Worm (Caenorhabditis elegans): ENCODE measurements around the gene col-139.

Gene col-139

DNA sequence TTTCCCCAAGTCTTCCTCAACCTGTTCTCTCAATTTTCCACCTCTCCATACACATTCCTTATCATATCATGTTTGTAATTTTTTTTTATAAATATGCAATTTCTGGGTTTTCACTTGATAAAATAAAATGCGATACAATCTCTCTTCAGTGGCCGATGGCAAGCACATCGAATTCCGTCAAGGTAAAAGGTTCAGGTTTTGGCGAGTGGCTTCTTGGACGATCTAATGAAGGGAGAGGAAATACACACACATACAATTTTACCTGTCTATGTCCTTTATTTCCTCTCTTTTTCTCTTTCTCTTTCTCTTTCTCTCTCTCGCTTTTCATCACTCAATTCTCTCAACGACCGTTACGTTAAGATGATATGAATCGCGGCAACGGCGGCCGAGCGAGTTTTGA is 2.3 kb downstream of the col-139 start:
- no peak for TF ChIP-seq fkh-10 (GFP tag; optimal IDR thresholded peaks at IDR 0.05)
- TF ChIP-seq F13H6.1 (tag; optimal IDR thresholded peaks at IDR 0.05), result no peak
- no peak for TF ChIP-seq nhr-11 (tag; optimal IDR thresholded peaks at IDR 0.05)
- TF ChIP-seq pax-1 (tag; optimal IDR thresholded peaks at IDR 0.05), result no peak
- no peak for TF ChIP-seq ceh-48 (tag; optimal IDR thresholded peaks at IDR 0.05)
- TF ChIP-seq K09A11.1 (tag; optimal IDR thresholded peaks at IDR 0.05; ENCODE audit: insufficient read depth), result no peak
- TF ChIP-seq zip-5 (tag; optimal IDR thresholded peaks at IDR 0.05), result no peak
- no peak for TF ChIP-seq hlh-15 (tag; optimal IDR thresholded peaks at IDR 0.05)
- TF ChIP-seq odd-2 (tag; optimal IDR thresholded peaks at IDR 0.05), result no peak
- TF ChIP-seq ama-1 (optimal IDR thresholded peaks at IDR 0.05), result no peak
- no peak for TF ChIP-seq mec-3 (tag; optimal IDR thresholded peaks at IDR 0.05; ENCODE audit: borderline replicate concordance)
- TF ChIP-seq hlh-8 (tag; optimal IDR thresholded peaks at IDR 0.05), result no peak
- no peak for TF ChIP-seq unc-86 (tag; optimal IDR thresholded peaks at IDR 0.05)

DNA sequence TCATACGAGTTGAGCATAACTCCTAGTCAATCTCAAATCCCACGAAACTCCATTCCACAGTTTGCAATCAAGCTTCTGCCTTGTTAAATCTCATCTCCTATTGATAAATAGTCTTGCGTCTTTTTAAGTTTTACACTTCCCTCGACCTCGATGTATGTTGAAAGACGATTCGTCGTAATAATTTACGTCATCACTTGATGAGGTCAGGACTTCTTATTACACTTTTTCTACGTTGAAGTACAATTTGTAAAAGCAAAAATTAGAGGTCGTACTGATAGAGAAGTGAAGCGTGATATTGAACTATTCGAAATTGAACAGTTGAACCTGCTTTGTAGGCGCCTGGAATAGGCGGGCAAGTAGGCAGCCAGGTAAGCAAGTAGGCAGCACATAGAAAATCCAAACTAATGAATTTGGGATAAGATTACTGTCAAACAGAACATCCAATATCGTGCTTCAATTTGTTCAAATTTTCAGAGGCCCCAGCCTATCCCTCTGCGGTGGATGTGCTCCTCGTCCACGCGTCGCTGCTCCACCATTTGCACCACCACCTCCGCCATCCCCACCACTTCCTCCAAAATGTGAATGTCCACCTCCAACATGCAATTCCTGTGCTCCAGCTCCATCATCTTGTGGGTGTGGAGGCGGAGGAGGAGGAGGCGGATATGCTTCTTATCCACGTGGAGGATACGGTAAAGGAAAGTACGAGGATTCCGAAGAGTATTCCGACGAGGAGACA is 4.0 kb downstream of the col-139 start:
- no peak for TF ChIP-seq K09A11.1 (tag; optimal IDR thresholded peaks at IDR 0.05; ENCODE audit: insufficient read depth)
- no peak for TF ChIP-seq odd-2 (tag; optimal IDR thresholded peaks at IDR 0.05)
- TF ChIP-seq pqm-1 (tag; optimal IDR thresholded peaks at IDR 0.05), result no peak
- no peak for TF ChIP-seq ahr-1 (tag; optimal IDR thresholded peaks at IDR 0.05)
- TF ChIP-seq pax-1 (tag; optimal IDR thresholded peaks at IDR 0.05), result no peak
- no peak for TF ChIP-seq K02D7.2 (tag; optimal IDR thresholded peaks at IDR 0.05)
- TF ChIP-seq pha-4 (tag; optimal IDR thresholded peaks at IDR 0.05), result no peak
- no peak for TF ChIP-seq ceh-45 (GFP tag; IDR thresholded peaks at IDR 0.05)
- TF ChIP-seq unc-3 (GFP tag; conservative IDR thresholded peaks at IDR 0.05), result no peak
- no peak for TF ChIP-seq unc-3 (tag; optimal IDR thresholded peaks at IDR 0.05)
- TF ChIP-seq lin-11 (tag; optimal IDR thresholded peaks at IDR 0.05), result no peak

DNA sequence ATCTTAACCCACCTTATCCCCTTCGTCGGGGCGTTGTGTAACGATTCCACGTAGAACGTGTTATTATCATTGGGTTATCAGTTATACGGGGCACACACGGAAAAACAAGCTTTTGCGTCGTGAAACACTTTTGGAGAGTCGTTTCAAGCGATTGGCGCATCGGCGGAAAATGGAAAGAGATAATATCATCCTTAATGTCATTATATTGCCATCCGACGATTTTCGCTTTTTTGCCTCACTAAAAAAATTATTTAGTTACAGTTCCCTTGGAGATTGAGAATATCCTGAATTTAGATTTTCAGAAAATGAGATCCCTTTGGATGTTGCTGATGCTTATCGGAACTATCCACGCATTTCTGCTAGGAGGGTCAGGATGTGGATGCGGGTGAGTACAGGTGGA is 5.2 kb downstream of the col-139 start, which contains the start of gene F41F3.8:
F41F3.8 (plus strand) TSS at position 301 of the 400 bp plus-strand sequence.
- TF ChIP-seq gmeb-2 (tag; optimal IDR thresholded peaks at IDR 0.05), result no peak
- TF ChIP-seq pha-4 (tag; optimal IDR thresholded peaks at IDR 0.05), result no peak
- no peak for TF ChIP-seq unc-86 (tag; optimal IDR thresholded peaks at IDR 0.05)
- no peak for TF ChIP-seq ceh-34 (tag; optimal IDR thresholded peaks at IDR 0.05)
- no peak for TF ChIP-seq ceh-48 (tag; optimal IDR thresholded peaks at IDR 0.05)
- no peak for TF ChIP-seq ceh-19 (GFP tag; optimal IDR thresholded peaks at IDR 0.05)
- TF ChIP-seq tbx-2 (tag; optimal IDR thresholded peaks at IDR 0.05), result no peak
- TF ChIP-seq syd-9 (tag; optimal IDR thresholded peaks at IDR 0.05), result no peak
- TF ChIP-seq hlh-8 (tag; optimal IDR thresholded peaks at IDR 0.05), result no peak
- TF ChIP-seq pax-1 (tag; optimal IDR thresholded peaks at IDR 0.05), result no peak

DNA sequence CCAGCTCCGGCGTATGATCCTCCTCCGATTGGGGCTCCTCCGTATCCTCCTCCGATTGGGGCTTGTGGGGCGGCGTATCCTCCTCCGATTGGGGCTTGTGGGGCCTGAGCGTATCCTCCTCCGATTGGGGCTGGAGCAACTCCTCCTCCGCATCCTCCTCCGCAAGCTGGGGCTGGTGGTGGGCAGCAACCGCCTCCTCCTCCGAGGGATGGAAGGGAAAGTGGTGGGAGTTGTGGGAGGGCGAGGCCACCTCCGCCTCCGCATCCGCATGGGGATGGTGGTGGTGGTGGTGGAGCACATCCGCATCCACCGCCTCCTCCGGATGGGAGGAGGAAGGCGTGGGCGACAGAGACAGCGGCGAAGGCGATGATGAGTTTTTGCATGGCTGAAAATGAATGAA is 5.9 kb downstream of the col-139 start, which contains the start of gene F41F3.3:
F41F3.3 (minus strand) TSS at position 383 of the 400 bp plus-strand sequence.
- TF ChIP-seq syd-9 (tag; optimal IDR thresholded peaks at IDR 0.05), result no peak
- TF ChIP-seq ceh-2 (tag; optimal IDR thresholded peaks at IDR 0.05), result peak; percentile 24
- TF ChIP-seq ceh-31 (tag; optimal IDR thresholded peaks at IDR 0.05), result peak; percentile 21
- TF ChIP-seq ceh-14 (tag; optimal IDR thresholded peaks at IDR 0.05), result peak; percentile 29
- no peak for TF ChIP-seq pqm-1 (tag; optimal IDR thresholded peaks at IDR 0.05)
- peak; percentile 15 for TF ChIP-seq K02D7.2 (tag; optimal IDR thresholded peaks at IDR 0.05)
- TF ChIP-seq ceh-22 (tag; optimal IDR thresholded peaks at IDR 0.05), result no peak
- TF ChIP-seq ceh-19 (GFP tag; optimal IDR thresholded peaks at IDR 0.05), result no peak
- TF ChIP-seq hlh-6 (tag; optimal IDR thresholded peaks at IDR 0.05), result no peak
- TF ChIP-seq ceh-30 (tag; optimal IDR thresholded peaks at IDR 0.05), result no peak
- no peak for TF ChIP-seq unc-3 (GFP tag; conservative IDR thresholded peaks at IDR 0.05)
- no peak for TF ChIP-seq unc-3 (tag; optimal IDR thresholded peaks at IDR 0.05)
- peak; percentile 50 for TF ChIP-seq ref-2 (tag; optimal IDR thresholded peaks at IDR 0.05)
- TF ChIP-seq dmd-4 (tag; optimal IDR thresholded peaks at IDR 0.05; ENCODE audit: borderline replicate concordance), result peak; percentile 25
- no peak for TF ChIP-seq ets-4 (tag; optimal IDR thresholded peaks at IDR 0.05)
- TF ChIP-seq F13H6.1 (tag; optimal IDR thresholded peaks at IDR 0.05), result peak; percentile 49
- TF ChIP-seq madf-2 (tag; optimal IDR thresholded peaks at IDR 0.05), result peak; percentile 42
- TF ChIP-seq pros-1 (tag; optimal IDR thresholded peaks at IDR 0.05), result no peak
- no peak for TF ChIP-seq tbx-7 (tag; optimal IDR thresholded peaks at IDR 0.05)
- no peak for TF ChIP-seq elt-2 (tag; optimal IDR thresholded peaks at IDR 0.05)
- TF ChIP-seq fkh-10 (GFP tag; optimal IDR thresholded peaks at IDR 0.05), result no peak
- peak; percentile 70 for TF ChIP-seq ztf-16 (tag; optimal IDR thresholded peaks at IDR 0.05)
- TF ChIP-seq ceh-34 (tag; optimal IDR thresholded peaks at IDR 0.05), result no peak
- TF ChIP-seq ceh-6 (GFP tag; optimal IDR thresholded peaks at IDR 0.05), result peak; percentile 32
- TF ChIP-seq hlh-8 (tag; optimal IDR thresholded peaks at IDR 0.05), result no peak
- no peak for TF ChIP-seq nfya-1 (tag; optimal IDR thresholded peaks at IDR 0.05)
- 0 out of 2 replicates have a peak, but pooled peaks have one; percentile 29 for TF ChIP-seq ceh-45 (GFP tag; IDR thresholded peaks at IDR 0.05)
- TF ChIP-seq T23F11.4 (GFP tag; optimal IDR thresholded peaks at IDR 0.05), result peak; percentile 93
- no peak for TF ChIP-seq fax-1 (tag; optimal IDR thresholded peaks at IDR 0.05)
- peak; percentile 43 for TF ChIP-seq sox-4 (tag; optimal IDR thresholded peaks at IDR 0.05)

All from whole organism, late embryonic.